Worm (Caenorhabditis elegans) whole organism, young adult: ENCODE data around the gene let-19.

ENCODE experiments used
- T07F8.4 ChIP-seq: sonication (generic microtip); optimal IDR thresholded peaks from 2 replicates; lab custom pipeline; 2016; ENCODE audit warnings: mild to moderate bottlenecking, missing genetic modification characterization, moderate library complexity, missing compliant biosample characterization
- Y95B8A.8 ChIP-seq: fragments of 200-800 bp; sonication (Bioruptor generic); IDR thresholded peaks from 2 replicates; pipeline ENCODE4 v1.3.6; 2022; ENCODE audit warnings: missing genetic modification reagents, missing genetic modification characterization, missing compliant biosample characterization
- ama-1 ChIP-seq, 3 experiments: fragments of 150-350 bp in 1 of 3; sonication (generic microtip) in 2 of 3; optimal IDR thresholded peaks; 2 replicates each; lab custom pipeline; 2014 to 2018; ENCODE audit warnings: missing biosample characterization in 2 of 3, missing genetic modification characterization in 2 of 3, missing genetic modification reagents in 2 of 3
- attf-3 ChIP-seq: fragments of 200-800 bp; sonication (Bioruptor generic); conservative IDR thresholded peaks from 2 replicates; pipeline ENCODE4 v1.3.6; 2022; ENCODE audit warnings: missing genetic modification reagents, missing genetic modification characterization, missing compliant biosample characterization
- bed-2 ChIP-seq: fragments of 200-800 bp; sonication (Bioruptor generic); IDR thresholded peaks from 2 replicates; pipeline ENCODE4 v1.3.6; 2022; ENCODE audit warnings: missing genetic modification reagents, missing genetic modification characterization, missing compliant biosample characterization
- lag-1 ChIP-seq: fragments of 200-800 bp; sonication (Bioruptor generic); IDR thresholded peaks from 2 replicates; pipeline ENCODE4 v1.3.6; 2022; ENCODE audit warnings: missing genetic modification reagents, missing genetic modification characterization, missing compliant biosample characterization
- lsy-27 ChIP-seq: sonication (generic microtip); optimal IDR thresholded peaks from 2 replicates; lab custom pipeline; 2017; ENCODE audit warnings: missing genetic modification characterization, mild to moderate bottlenecking, missing compliant biosample characterization, antibody characterized with exemption, missing genotype, borderline replicate concordance; ENCODE audit not compliant: insufficient read depth
- nfya-1 ChIP-seq: sonication (generic microtip); optimal IDR thresholded peaks from 2 replicates; lab custom pipeline; 2017; ENCODE audit warnings: antibody characterized with exemption, missing compliant biosample characterization, missing genetic modification characterization, borderline replicate concordance; ENCODE audit not compliant: insufficient read depth
- unc-130 ChIP-seq: sonication (generic microtip); optimal IDR thresholded peaks from 2 replicates; lab custom pipeline; 2016; ENCODE audit warnings: missing genetic modification reagents, missing genetic modification characterization, missing compliant biosample characterization
- unc-62 ChIP-seq: fragments of 150-350 bp; optimal IDR thresholded peaks from 2 replicates; lab custom pipeline; 2014; ENCODE audit warnings: missing biosample characterization, missing genetic modification reagents, missing genetic modification characterization
- xnd-1 ChIP-seq: sonication (generic microtip); optimal IDR thresholded peaks from 2 replicates; lab custom pipeline; 2016; ENCODE audit warnings: missing genotype, missing genetic modification reagents, missing genetic modification characterization, missing compliant biosample characterization
- ztf-22 ChIP-seq: fragments of 200-800 bp; sonication (Bioruptor generic); optimal IDR thresholded peaks from 2 replicates; lab custom pipeline; 2018; ENCODE audit warnings: mild to moderate bottlenecking, missing genetic modification characterization, moderate library complexity, missing compliant biosample characterization
- ztf-3 ChIP-seq: fragments of 200-800 bp; sonication (Bioruptor generic); optimal IDR thresholded peaks from 2 replicates; lab custom pipeline; 2018; ENCODE audit warnings: mild to moderate bottlenecking, missing genetic modification characterization, missing compliant biosample characterization

ce11 chrII:8765131-8765530, 5.6 kb upstream of the let-19 start:
- TF ChIP-seq bed-2 (GFP tag; lab: Robert Waterston, UW) (no peak), ztf-22 (GFP tag; lab: Kevin White, UChicago) (no peak), ama-1 (optimal IDR thresholded peaks at IDR 0.05; lab: Kevin White, UChicago) (no peak), ama-1 (GFP tag; optimal IDR thresholded peaks at IDR 0.05; lab: Kevin White, UChicago) (no peak), unc-62 (no peak), Y95B8A.8 (no peak), T07F8.4 (tag; lab: Kevin White, UChicago) (no peak), unc-130 (GFP tag; lab: Kevin White, UChicago) (no peak), ztf-3 (no peak), nfya-1 (tag; lab: Kevin White, UChicago) (no peak), lag-1 (no peak), attf-3 (GFP tag; lab: Robert Waterston, UW) (no peak), lsy-27 (tag; lab: Kevin White, UChicago) (no peak), xnd-1 (no peak)
